Worm (Caenorhabditis elegans) whole organism, L4/young adult: ENCODE results near the gene miz-1.

Experiments used
- W03F9.2 ChIP-seq: fragments of 150-350 bp; optimal IDR thresholded peaks from 2 replicates; lab custom pipeline; 2014; ENCODE audit warnings: missing biosample characterization, missing genetic modification characterization
- dao-5 ChIP-seq: sonication (generic microtip); optimal IDR thresholded peaks from 2 replicates; lab custom pipeline; 2016; ENCODE audit warnings: missing genotype, missing genetic modification characterization, moderate library complexity, missing compliant biosample characterization
- him-1 ChIP-seq: sonication (generic microtip); optimal IDR thresholded peaks from 2 replicates; lab custom pipeline; 2016; ENCODE audit warnings: missing genotype, missing genetic modification reagents, missing genetic modification characterization, missing compliant biosample characterization

DNA sequence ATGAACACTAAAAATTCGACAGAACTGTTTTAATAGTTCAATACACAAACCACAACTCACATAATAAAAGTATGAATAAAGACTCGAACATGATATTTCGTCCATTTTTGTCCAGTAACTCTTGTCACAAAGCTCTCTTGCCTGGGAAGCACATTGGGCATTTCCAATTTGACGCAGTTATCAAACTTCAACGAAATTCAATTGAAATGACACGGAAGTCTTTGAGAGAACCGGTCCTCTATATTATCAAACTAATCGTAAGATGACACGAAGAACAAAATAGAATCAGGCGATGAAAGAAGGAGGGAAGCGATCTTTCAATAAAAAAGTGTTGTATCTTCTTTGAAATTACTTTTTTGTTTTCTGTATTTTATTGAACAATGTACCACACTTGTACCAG is 42.9 kb downstream of the miz-1 start, which contains the start of gene T11G6.3:
- no peak for TF ChIP-seq dao-5 (tag; lab: Kevin White, UChicago)
- no peak for TF ChIP-seq him-1
- no peak for TF ChIP-seq W03F9.2 (tag; lab: Kevin White, UChicago)
